Worm (Caenorhabditis elegans) whole organism, early embryonic: Measurements from ENCODE around the gene dph-5.

ENCODE experiments used
- B0310.2 ChIP-seq: sonication (generic microtip); optimal IDR thresholded peaks from 2 replicates; lab custom pipeline; 2016; ENCODE audit warnings: mild to moderate bottlenecking, missing genetic modification characterization, missing compliant biosample characterization
- F13C5.2 ChIP-seq: sonication (generic microtip); optimal IDR thresholded peaks from 2 replicates; lab custom pipeline; 2017; ENCODE audit warnings: mild to moderate bottlenecking, missing genetic modification characterization, inconsistent platforms, missing compliant biosample characterization
- aly-1 ChIP-seq: sonication (generic microtip); optimal IDR thresholded peaks from 2 replicates; lab custom pipeline; 2016; ENCODE audit warnings: missing genetic modification characterization, missing compliant biosample characterization
- ama-1 ChIP-seq: fragments of 150-350 bp; optimal IDR thresholded peaks from 2 replicates; lab custom pipeline; 2014
- ceh-13 ChIP-seq: fragments of 200-800 bp; sonication (Bioruptor generic); optimal IDR thresholded peaks from 2 replicates; lab custom pipeline; 2018; ENCODE audit warnings: mild to moderate bottlenecking, missing genetic modification characterization, missing compliant biosample characterization
- ceh-36 ChIP-seq: sonication (generic microtip); optimal IDR thresholded peaks from 2 replicates; lab custom pipeline; 2016; ENCODE audit warnings: missing genetic modification characterization, inconsistent platforms, missing compliant biosample characterization
- ets-7 ChIP-seq: sonication (generic microtip); optimal IDR thresholded peaks from 2 replicates; lab custom pipeline; 2016; ENCODE audit warnings: missing genotype, missing genetic modification characterization, missing compliant biosample characterization
- flt-1 ChIP-seq: fragments of 200-800 bp; sonication (Bioruptor generic); IDR thresholded peaks from 2 replicates; pipeline ENCODE4 v1.3.6; 2022; ENCODE audit warnings: missing genetic modification characterization, missing compliant biosample characterization
- hmbx-1 ChIP-seq: sonication (generic microtip); optimal IDR thresholded peaks from 2 replicates; lab custom pipeline; 2016; ENCODE audit warnings: mild to moderate bottlenecking, missing genetic modification characterization, missing compliant biosample characterization
- hmg-4 ChIP-seq: fragments of 200-800 bp; sonication (Bioruptor generic); optimal IDR thresholded peaks from 2 replicates; lab custom pipeline; 2018; ENCODE audit warnings: mild to moderate bottlenecking, missing genetic modification characterization, missing compliant biosample characterization
- hnd-1 ChIP-seq: sonication (generic microtip); optimal IDR thresholded peaks from 2 replicates; lab custom pipeline; 2016; ENCODE audit warnings: missing genetic modification characterization, missing compliant biosample characterization
- pes-1 ChIP-seq: fragments of 200-800 bp; sonication (Bioruptor generic); IDR thresholded peaks from 2 replicates; pipeline ENCODE4 v1.3.6; 2022; ENCODE audit warnings: missing genetic modification reagents, missing genetic modification characterization, missing compliant biosample characterization
- scrt-1 ChIP-seq: fragments of 200-800 bp; sonication (Bioruptor generic); IDR thresholded peaks from 2 replicates; pipeline ENCODE4 v1.3.6; 2022; ENCODE audit warnings: missing genetic modification characterization, missing compliant biosample characterization
- sea-1 ChIP-seq: fragments of 200-800 bp; sonication (Bioruptor generic); conservative IDR thresholded peaks from 2 replicates; pipeline ENCODE4 v1.3.6; 2022; ENCODE audit warnings: missing genetic modification characterization, missing compliant biosample characterization
- tbx-11 ChIP-seq: fragments of 200-800 bp; sonication (Bioruptor generic); IDR thresholded peaks from 2 replicates; pipeline ENCODE4 v1.3.6; 2022; ENCODE audit warnings: missing genetic modification characterization, missing compliant biosample characterization
- tbx-37 ChIP-seq: fragments of 200-800 bp; sonication (Bioruptor generic); conservative IDR thresholded peaks from 2 replicates; pipeline ENCODE4 v1.3.6; 2022; ENCODE audit warnings: missing genetic modification reagents, missing genetic modification characterization, missing compliant biosample characterization
- tra-4 ChIP-seq: sonication (generic microtip); optimal IDR thresholded peaks from 2 replicates; lab custom pipeline; 2017; ENCODE audit warnings: missing genetic modification characterization, missing compliant biosample characterization

dph-5 gene

ce11 chrII:11336640-11337241 lies 13.3 kb upstream of the dph-5 start:
- TF ChIP-seq tbx-11 (GFP tag; lab: Robert Waterston, UW): no peak
- no peak for TF ChIP-seq scrt-1 (GFP tag; lab: Robert Waterston, UW)
- no peak for TF ChIP-seq tra-4 (tag; lab: Kevin White, UChicago)
- TF ChIP-seq ama-1 (lab: Kevin White, UChicago): no peak
- TF ChIP-seq hnd-1 (tag; lab: Kevin White, UChicago): no peak
- no peak for TF ChIP-seq sea-1 (GFP tag; lab: Robert Waterston, UW)

- TF ChIP-seq F13C5.2 (tag; lab: Kevin White, UChicago) (no peak), pes-1 (GFP tag; lab: Robert Waterston, UW) (no peak), ceh-13 (GFP tag; lab: Kevin White, UChicago) (no peak), flt-1 (no peak), ceh-36 (tag; lab: Kevin White, UChicago) (no peak), sea-1 (GFP tag; lab: Robert Waterston, UW) (no peak), hmbx-1 (tag; lab: Kevin White, UChicago) (no peak), tbx-37 (GFP tag; lab: Robert Waterston, UW) (no peak), tbx-11 (GFP tag; lab: Robert Waterston, UW) (no peak), hnd-1 (tag; lab: Kevin White, UChicago) (no peak), aly-1 (no peak), ets-7 (tag; lab: Kevin White, UChicago) (no peak), tra-4 (tag; lab: Kevin White, UChicago) (no peak), B0310.2 (tag; lab: Kevin White, UChicago) (no peak), hmg-4 (GFP tag; lab: Kevin White, UChicago) (no peak)
Measured at ce11 chrII:11337497-11338040, 12.4 kb upstream of the dph-5 start, which contains the start of gene sqt-1. Gene sqt-1 (minus strand): TSS chrII:11337837.

ce11 chrII:11339507-11339906 lies 10.5 kb upstream of the dph-5 start, which contains the start of gene rmd-3:
Gene rmd-3 (minus strand): TSS chrII:11339607.
- no peak for TF ChIP-seq ceh-36 (tag; lab: Kevin White, UChicago)

ce11 chrII:11343300-11343869 lies 6.6 kb upstream of the dph-5 start, which contains the start of gene lgc-20:
Gene lgc-20 (minus strand): TSS chrII:11343610.
- TF ChIP-seq F13C5.2 (tag; lab: Kevin White, UChicago) (no peak), hmg-4 (GFP tag; lab: Kevin White, UChicago) (no peak), aly-1 (no peak), hmbx-1 (tag; lab: Kevin White, UChicago) (no peak), hnd-1 (tag; lab: Kevin White, UChicago) (no peak), flt-1 (no peak), ets-7 (tag; lab: Kevin White, UChicago) (no peak), ceh-36 (tag; lab: Kevin White, UChicago) (no peak), scrt-1 (GFP tag; lab: Robert Waterston, UW) (no peak), ama-1 (lab: Kevin White, UChicago) (no peak), pes-1 (GFP tag; lab: Robert Waterston, UW) (no peak), B0310.2 (tag; lab: Kevin White, UChicago) (no peak), tbx-11 (GFP tag; lab: Robert Waterston, UW) (no peak), sea-1 (GFP tag; lab: Robert Waterston, UW) (no peak), tra-4 (tag; lab: Kevin White, UChicago) (no peak), tbx-37 (GFP tag; lab: Robert Waterston, UW) (no peak)

ce11 chrII:11344554-11344953 lies 5.4 kb upstream of the dph-5 start:
- TF ChIP-seq tbx-37 (GFP tag; lab: Robert Waterston, UW) (no peak), pes-1 (GFP tag; lab: Robert Waterston, UW) (no peak), hmbx-1 (tag; lab: Kevin White, UChicago) (no peak), tra-4 (tag; lab: Kevin White, UChicago) (no peak), tbx-11 (GFP tag; lab: Robert Waterston, UW) (no peak)

- TF ChIP-seq aly-1: no peak
- no peak for TF ChIP-seq tra-4 (tag; lab: Kevin White, UChicago)
- TF ChIP-seq hmbx-1 (tag; lab: Kevin White, UChicago): no peak
- peak; percentile 20; the same call in 1 of the 2 replicates for TF ChIP-seq scrt-1 (GFP tag; lab: Robert Waterston, UW)
- 0 out of 2 replicates have a peak, but pooled peaks have one; percentile 45 for TF ChIP-seq sea-1 (GFP tag; lab: Robert Waterston, UW)
- TF ChIP-seq ceh-36 (tag; lab: Kevin White, UChicago): peak; percentile 53
- no peak for TF ChIP-seq ceh-13 (GFP tag; lab: Kevin White, UChicago)
- no peak for TF ChIP-seq tbx-11 (GFP tag; lab: Robert Waterston, UW)
- TF ChIP-seq hmg-4 (GFP tag; lab: Kevin White, UChicago): no peak
- peak; percentile 63 for TF ChIP-seq F13C5.2 (tag; lab: Kevin White, UChicago)
- no peak for TF ChIP-seq B0310.2 (tag; lab: Kevin White, UChicago)
- peak; percentile 65 for TF ChIP-seq pes-1 (GFP tag; lab: Robert Waterston, UW)
- TF ChIP-seq ets-7 (tag; lab: Kevin White, UChicago): no peak
- peak; percentile 22 for TF ChIP-seq hnd-1 (tag; lab: Kevin White, UChicago)
- TF ChIP-seq flt-1: peak; percentile 40; the same call in 1 of the 2 replicates
Measured at ce11 chrII:11345570-11346029, 4.4 kb upstream of the dph-5 start, which contains the start of gene nduf-11. Gene nduf-11 (minus strand): TSS chrII:11345620.
